Fruit fly (Drosophila melanogaster) whole organism, prepupa: Measurements from ENCODE around the gene CG7900.

ENCODE experiments used
- Blimp-1 ChIP-seq: fragments of 200-800 bp; sonication (Bioruptor generic); optimal IDR thresholded peaks from 3 replicates; lab custom pipeline; 2017; ENCODE audit warnings: missing biosample characterization, missing genetic modification characterization, mild to moderate bottlenecking, moderate library complexity, missing genetic modification reagents
- CG10631 ChIP-seq: fragments of 200-800 bp; sonication (Bioruptor generic); optimal IDR thresholded peaks from 2 replicates; lab custom pipeline; 2016; ENCODE audit warnings: missing biosample characterization, missing genetic modification characterization
- CG10669 ChIP-seq: fragments of 200-800 bp; sonication (Bioruptor generic); optimal IDR thresholded peaks from 3 replicates; lab custom pipeline; 2018; ENCODE audit warnings: missing biosample characterization, mild to moderate bottlenecking, missing genetic modification characterization, moderate library complexity
- CG15336 ChIP-seq: fragments of 200-800 bp; sonication (Bioruptor generic); IDR thresholded peaks from 2 replicates; pipeline ENCODE4 v1.3.6; 2022; ENCODE audit warnings: missing biosample characterization, missing genetic modification characterization
- CG1621 ChIP-seq: fragments of 200-800 bp; sonication (Bioruptor generic); optimal IDR thresholded peaks from 3 replicates; lab custom pipeline; 2018; ENCODE audit warnings: missing biosample characterization, mild to moderate bottlenecking, missing genetic modification characterization
- CG16779 ChIP-seq: fragments of 200-800 bp; sonication (Bioruptor generic); optimal IDR thresholded peaks from 3 replicates; lab custom pipeline; 2017; ENCODE audit warnings: missing biosample characterization, mild to moderate bottlenecking, missing genetic modification characterization
- CG3032 ChIP-seq: fragments of 200-800 bp; optimal IDR thresholded peaks from 2 replicates; lab custom pipeline; 2019; ENCODE audit warnings: missing biosample characterization, mild to moderate bottlenecking, missing genetic modification characterization, moderate library complexity
- CG31627 ChIP-seq: fragments of 200-800 bp; sonication (Bioruptor generic); optimal IDR thresholded peaks from 3 replicates; lab custom pipeline; 2016; ENCODE audit warnings: missing biosample characterization, missing genetic modification characterization
- CG32006 ChIP-seq: fragments of 200-800 bp; sonication (Bioruptor generic); optimal IDR thresholded peaks from 3 replicates; lab custom pipeline; 2017; ENCODE audit warnings: missing biosample characterization, mild to moderate bottlenecking, missing genetic modification characterization
- CG4318 ChIP-seq: fragments of 200-800 bp; sonication (Bioruptor generic); optimal IDR thresholded peaks from 3 replicates; lab custom pipeline; 2017; ENCODE audit warnings: missing biosample characterization, mild to moderate bottlenecking, missing genetic modification characterization
- CG6276 ChIP-seq: fragments of 200-800 bp; sonication (Bioruptor generic); optimal IDR thresholded peaks from 2 replicates; lab custom pipeline; 2017; ENCODE audit warnings: missing biosample characterization, mild to moderate bottlenecking, missing genetic modification characterization
- CG6792 ChIP-seq: fragments of 200-800 bp; sonication (Bioruptor generic); optimal IDR thresholded peaks from 3 replicates; lab custom pipeline; 2016; ENCODE audit warnings: missing biosample characterization, missing genetic modification characterization
- CG6854 ChIP-seq: fragments of 200-800 bp; sonication (Bioruptor generic); optimal IDR thresholded peaks from 2 replicates; lab custom pipeline; 2017; ENCODE audit warnings: missing biosample characterization, mild to moderate bottlenecking, missing genetic modification characterization
- CG7368 ChIP-seq: fragments of 200-800 bp; sonication (Bioruptor generic); optimal IDR thresholded peaks from 3 replicates; lab custom pipeline; 2016; ENCODE audit warnings: missing biosample characterization, missing genetic modification characterization
- CG8119 ChIP-seq: fragments of 200-800 bp; sonication (Bioruptor generic); IDR thresholded peaks from 3 replicates; pipeline ENCODE4 v1.3.6; 2022; ENCODE audit warnings: missing biosample characterization, missing genetic modification characterization
- CG8319 ChIP-seq: fragments of 200-800 bp; sonication (Bioruptor generic); optimal IDR thresholded peaks from 3 replicates; lab custom pipeline; 2016; ENCODE audit warnings: missing biosample characterization, missing genetic modification characterization
- CG8632 ChIP-seq: fragments of 200-800 bp; sonication (Bioruptor generic); optimal IDR thresholded peaks from 3 replicates; lab custom pipeline; 2016; ENCODE audit warnings: missing biosample characterization, missing genetic modification characterization
- Eip75B ChIP-seq: fragments of 200-800 bp; sonication (Bioruptor generic); optimal IDR thresholded peaks from 3 replicates; lab custom pipeline; 2016; ENCODE audit warnings: missing biosample characterization, missing genetic modification characterization
- Eip93F ChIP-seq: fragments of 200-800 bp; sonication (Bioruptor generic); optimal IDR thresholded peaks from 2 replicates; lab custom pipeline; 2016; ENCODE audit warnings: missing biosample characterization, mild to moderate bottlenecking, missing genetic modification characterization
- Gug ChIP-seq: fragments of 200-800 bp; sonication (Bioruptor generic); IDR thresholded peaks from 2 replicates; pipeline ENCODE4 v1.3.6; 2022; ENCODE audit warnings: missing biosample characterization, missing genetic modification characterization
- Hr38 ChIP-seq: sonication (Bioruptor generic); optimal IDR thresholded peaks from 2 replicates; lab custom pipeline; 2016; ENCODE audit warnings: missing biosample characterization, missing genetic modification characterization
- Hr39 ChIP-seq: fragments of 200-800 bp; sonication (Bioruptor generic); optimal IDR thresholded peaks from 2 replicates; lab custom pipeline; 2016; ENCODE audit warnings: missing biosample characterization, missing genetic modification characterization
- Hr4 ChIP-seq: fragments of 200-800 bp; sonication (Bioruptor generic); optimal IDR thresholded peaks from 3 replicates; lab custom pipeline; 2016; ENCODE audit warnings: missing biosample characterization, missing genetic modification characterization
- Lpt ChIP-seq: fragments of 200-800 bp; sonication (Bioruptor generic); optimal IDR thresholded peaks from 3 replicates; lab custom pipeline; 2016; ENCODE audit warnings: missing biosample characterization, missing genetic modification characterization
- Met ChIP-seq: fragments of 200-800 bp; sonication (Bioruptor generic); optimal IDR thresholded peaks from 3 replicates; lab custom pipeline; 2016; ENCODE audit warnings: missing biosample characterization, missing genetic modification characterization
- OdsH ChIP-seq: fragments of 200-800 bp; sonication (Bioruptor generic); optimal IDR thresholded peaks from 3 replicates; lab custom pipeline; 2016; ENCODE audit warnings: missing biosample characterization, missing genetic modification characterization
- Smox ChIP-seq: fragments of 200-800 bp; sonication (Bioruptor generic); optimal IDR thresholded peaks from 3 replicates; lab custom pipeline; 2016; ENCODE audit warnings: missing biosample characterization, missing genetic modification characterization
- Sox102F ChIP-seq: fragments of 200-800 bp; sonication (Bioruptor generic); optimal IDR thresholded peaks from 2 replicates; lab custom pipeline; 2016; ENCODE audit warnings: missing biosample characterization, mild to moderate bottlenecking, missing genetic modification characterization
- cyc ChIP-seq: fragments of 200-800 bp; sonication (Bioruptor generic); optimal IDR thresholded peaks from 3 replicates; lab custom pipeline; 2016; ENCODE audit warnings: missing biosample characterization, missing genetic modification characterization
- dsx ChIP-seq: fragments of 200-800 bp; optimal IDR thresholded peaks from 3 replicates; lab custom pipeline; 2019; ENCODE audit warnings: missing biosample characterization, mild to moderate bottlenecking, missing genetic modification characterization, moderate library complexity; ENCODE audit not compliant: poor library complexity, severe bottlenecking
- eg ChIP-seq: fragments of 200-800 bp; sonication (Bioruptor generic); IDR thresholded peaks from 3 replicates; pipeline ENCODE4 v1.3.6; 2022; ENCODE audit warnings: missing biosample characterization, missing genetic modification characterization
- fd59A ChIP-seq: fragments of 200-800 bp; sonication (Bioruptor generic); optimal IDR thresholded peaks from 2 replicates; lab custom pipeline; 2017; ENCODE audit warnings: missing biosample characterization, mild to moderate bottlenecking, missing genetic modification characterization, missing genetic modification reagents
- fd85E ChIP-seq: fragments of 200-800 bp; sonication (Bioruptor generic); optimal IDR thresholded peaks from 3 replicates; lab custom pipeline; 2016; ENCODE audit warnings: missing biosample characterization, missing genetic modification characterization
- fkh ChIP-seq: fragments of 200-800 bp; sonication (Bioruptor generic); optimal IDR thresholded peaks from 3 replicates; lab custom pipeline; 2017; ENCODE audit warnings: missing biosample characterization, mild to moderate bottlenecking, missing genetic modification characterization, moderate library complexity
- lz ChIP-seq: fragments of 200-800 bp; sonication (Bioruptor generic); optimal IDR thresholded peaks from 3 replicates; lab custom pipeline; 2016; ENCODE audit warnings: missing biosample characterization, missing genetic modification characterization
- net ChIP-seq: fragments of 200-800 bp; sonication (Bioruptor generic); optimal IDR thresholded peaks from 3 replicates; lab custom pipeline; 2016; ENCODE audit warnings: missing biosample characterization, missing genetic modification characterization
- pdm3 ChIP-seq: fragments of 200-800 bp; sonication (Bioruptor generic); optimal IDR thresholded peaks from 3 replicates; lab custom pipeline; 2016; ENCODE audit warnings: missing biosample characterization, missing genetic modification characterization
- salr ChIP-seq, 2 experiments: fragments of 200-800 bp; sonication (Bioruptor generic); optimal IDR thresholded peaks; 3 replicates each; lab custom pipeline; 2016 to 2018; ENCODE audit warnings: missing biosample characterization in 2 of 2, missing genetic modification characterization in 2 of 2, mild to moderate bottlenecking in 1 of 2
- spab ChIP-seq: fragments of 200-800 bp; sonication (Bioruptor generic); optimal IDR thresholded peaks from 2 replicates; lab custom pipeline; 2017; ENCODE audit warnings: missing biosample characterization, mild to moderate bottlenecking, missing genetic modification characterization, missing genetic modification reagents
- ss ChIP-seq, 2 experiments: fragments of 200-800 bp; sonication (Bioruptor generic); optimal IDR thresholded peaks; 2 replicates in 1 of 2; 3 replicates in 1 of 2; lab custom pipeline; 2017 to 2018; ENCODE audit warnings: mild to moderate bottlenecking in 2 of 2, missing biosample characterization in 2 of 2, missing genetic modification characterization in 2 of 2, moderate library complexity in 1 of 2
- svp ChIP-seq: fragments of 200-800 bp; sonication (Bioruptor generic); peaks from one replicate; lab custom pipeline; 2016; ENCODE audit warnings: missing biosample characterization, missing genetic modification characterization
- topi ChIP-seq: fragments of 200-800 bp; sonication (Bioruptor generic); optimal IDR thresholded peaks from 3 replicates; lab custom pipeline; 2016; ENCODE audit warnings: missing biosample characterization, missing genetic modification characterization
- vri ChIP-seq: fragments of 200-800 bp; sonication (Bioruptor generic); optimal IDR thresholded peaks from 3 replicates; lab custom pipeline; 2016; ENCODE audit warnings: missing biosample characterization, mild to moderate bottlenecking, missing genetic modification characterization

Gene CG7900

DNA sequence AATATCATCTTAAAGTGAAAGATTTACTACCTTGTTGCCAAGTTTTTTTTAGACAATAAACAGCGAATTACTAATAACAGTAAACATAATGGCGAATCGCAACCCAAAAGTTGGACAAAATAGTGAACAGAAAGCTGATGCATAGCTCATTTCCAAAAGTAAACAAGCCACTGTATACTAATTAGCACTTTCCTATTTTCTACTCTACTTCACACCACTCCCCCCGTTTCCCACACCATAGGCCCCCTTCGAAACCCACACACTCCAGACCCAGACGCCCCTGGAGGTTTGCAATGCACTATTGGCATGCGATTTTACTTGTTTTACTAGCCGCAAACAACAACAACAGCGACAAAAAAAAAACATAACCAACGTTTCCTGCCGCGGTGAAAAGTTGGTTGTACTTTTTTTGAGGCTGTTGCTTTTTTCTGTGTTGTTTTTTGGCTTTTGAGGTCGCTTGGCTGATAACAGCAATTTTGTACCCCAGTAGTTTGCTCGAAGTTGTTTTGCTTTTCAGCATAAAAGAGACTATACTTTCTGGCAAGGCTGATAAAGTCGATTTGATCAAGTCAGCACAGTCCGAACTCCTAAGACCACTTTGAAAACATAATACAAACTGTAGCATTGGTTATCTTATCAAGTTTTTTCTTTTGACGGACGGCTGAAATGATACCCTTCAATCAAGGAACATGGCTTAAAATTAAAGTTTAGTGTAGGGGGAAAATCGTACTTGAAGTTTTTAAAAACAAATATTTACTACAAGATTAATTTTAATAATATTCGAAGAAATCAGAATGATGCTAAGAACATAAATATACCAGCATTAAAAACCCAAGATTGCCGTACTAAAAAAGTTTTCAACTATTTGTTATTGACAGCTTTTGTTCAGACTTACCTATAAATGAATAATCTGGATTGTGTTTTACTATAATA lies 13.3 kb downstream of the CG7900 start (continued):
- TF ChIP-seq vri (GFP tag; lab: Kevin White, UChicago) (no peak), Lpt (no peak), lz (GFP tag; lab: Kevin White, UChicago) (no peak), CG31627 (GFP tag; lab: Kevin White, UChicago) (no peak), CG8119 (GFP tag; lab: Robert Waterston, UW) (peak; percentile 5; the same call in 1 of the 3 replicates), CG4318 (GFP tag; lab: Kevin White, UChicago) (peak; percentile 82), CG6276 (peak; percentile 48), dsx (GFP tag; lab: Kevin White, UChicago) (no peak), svp (no peak), Sox102F (no peak), fd59A (peak; percentile 67), Hr38 (GFP tag; lab: Kevin White, UChicago) (no peak), cyc (no peak), Eip93F (GFP tag; lab: Kevin White, UChicago) (no peak), Hr4 (GFP tag; lab: Kevin White, UChicago) (peak; percentile 56), spab (GFP tag; lab: Kevin White, UChicago) (no peak), CG6792 (GFP tag; lab: Kevin White, UChicago) (peak; percentile 40), CG8319 (peak; percentile 54), CG10631 (GFP tag; lab: Kevin White, UChicago) (peak; percentile 59), CG10669 (peak; percentile 42), CG16779 (tag; lab: Kevin White, UChicago) (peak; percentile 12), CG7368 (GFP tag; lab: Kevin White, UChicago) (no peak)

DNA sequence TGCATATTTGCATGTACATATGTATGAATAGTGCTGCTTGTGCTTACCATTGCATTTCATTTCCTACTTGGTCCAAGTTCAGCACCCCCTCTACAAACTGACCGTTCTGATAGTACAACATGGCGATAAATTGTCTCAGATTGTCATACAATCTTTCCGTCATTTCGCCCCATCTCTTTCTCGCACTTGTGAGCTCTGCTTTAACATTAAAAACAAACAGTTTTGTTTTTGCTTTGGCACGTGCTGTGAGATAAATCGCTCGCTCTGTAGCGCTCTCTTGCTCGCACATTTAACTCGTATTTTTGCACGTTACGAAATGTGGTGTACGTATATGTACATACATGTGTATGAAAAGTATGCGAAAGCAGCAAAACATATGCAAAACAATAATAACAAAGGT lies 14.8 kb downstream of the CG7900 start:
- TF ChIP-seq CG8119 (GFP tag; lab: Robert Waterston, UW) (no peak), vri (GFP tag; lab: Kevin White, UChicago) (peak; percentile 35), dsx (GFP tag; lab: Kevin White, UChicago) (peak; percentile 4), fkh (GFP tag; lab: Kevin White, UChicago) (peak; percentile 63), ss (GFP tag; optimal IDR thresholded peaks at IDR 0.05; lab: Kevin White, UChicago) (peak; percentile 4 to 42)

DNA sequence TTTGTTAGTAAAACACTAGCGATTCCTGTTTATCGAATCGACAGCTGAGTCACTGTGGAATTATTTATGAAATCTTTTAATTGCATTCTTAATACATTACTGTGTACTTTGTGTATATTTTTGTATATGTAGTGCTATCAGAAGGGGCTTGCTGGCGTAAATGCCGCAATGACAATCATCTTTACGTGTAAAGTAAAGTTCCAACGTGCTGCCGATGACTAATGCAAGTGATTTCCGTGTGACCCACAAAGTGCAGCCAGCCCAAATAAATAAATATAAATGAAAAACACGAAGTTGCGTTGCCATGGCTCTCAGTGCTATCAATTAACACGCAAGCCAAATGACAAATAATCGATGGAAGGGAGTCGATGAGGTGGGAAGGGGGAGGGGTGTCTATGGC lies 15.9 kb downstream of the CG7900 start:
- TF ChIP-seq fkh (GFP tag; lab: Kevin White, UChicago) (peak; percentile 1), Eip93F (GFP tag; lab: Kevin White, UChicago) (peak; percentile 34), Smox (GFP tag; lab: Kevin White, UChicago) (no peak), fd85E (GFP tag; lab: Kevin White, UChicago) (no peak), svp (peak; percentile 60)

DNA sequence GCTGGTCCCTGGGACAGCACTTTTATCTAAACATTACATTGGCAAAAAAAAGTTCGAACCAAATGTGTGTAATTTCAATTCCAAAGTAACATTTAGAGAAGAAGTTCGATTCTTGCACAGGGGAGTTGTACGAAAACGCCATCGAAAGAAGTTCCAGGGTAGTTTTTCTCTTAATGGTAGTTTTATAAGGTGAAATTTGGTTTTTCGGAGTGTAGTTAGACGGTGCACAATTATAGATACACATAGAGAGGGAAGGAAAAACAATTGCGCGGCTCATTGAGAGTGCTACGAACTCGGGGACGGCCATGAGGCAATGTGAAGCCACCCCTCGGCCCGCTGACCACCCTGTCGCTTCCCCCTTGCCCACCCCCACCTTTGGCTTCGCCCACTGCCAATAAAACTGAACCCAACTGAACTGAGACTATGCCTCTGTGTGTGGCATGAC lies 16.3 kb downstream of the CG7900 start:
- peak; percentile 74 for TF ChIP-seq CG32006 (GFP tag; lab: Kevin White, UChicago)
- no peak for TF ChIP-seq CG8632
- peak; percentile 67 for TF ChIP-seq Gug (GFP tag; lab: Robert Waterston, UW)
- TF ChIP-seq svp = no peak
- no peak for TF ChIP-seq topi
- peak; percentile 60 for TF ChIP-seq net
- no peak for TF ChIP-seq Eip93F (GFP tag; lab: Kevin White, UChicago)
- TF ChIP-seq Hr4 (GFP tag; lab: Kevin White, UChicago) = peak; percentile 85
- TF ChIP-seq vri (GFP tag; lab: Kevin White, UChicago) = no peak
- TF ChIP-seq CG1621 (tag; lab: Kevin White, UChicago) = no peak
- peak; percentile 82 for TF ChIP-seq CG15336 (GFP tag; lab: Robert Waterston, UW)
- TF ChIP-seq Blimp-1 (GFP tag; lab: Kevin White, UChicago) = no peak
- peak; percentile 46 for TF ChIP-seq OdsH
- peak in 1 of 2 experiments; percentile 48 for TF ChIP-seq salr (GFP tag; optimal IDR thresholded peaks at IDR 0.05; lab: Kevin White, UChicago)
- peak; percentile 57 for TF ChIP-seq pdm3 (GFP tag; lab: Kevin White, UChicago)
- no peak for TF ChIP-seq CG3032 (tag; lab: Kevin White, UChicago)
- TF ChIP-seq CG6854 = no peak
- peak; percentile 86 for TF ChIP-seq eg
- TF ChIP-seq dsx (GFP tag; lab: Kevin White, UChicago) = no peak
- TF ChIP-seq Met (GFP tag; lab: Kevin White, UChicago) = no peak
- TF ChIP-seq cyc = no peak
- peak; percentile 6 for TF ChIP-seq CG31627 (GFP tag; lab: Kevin White, UChicago)
- peak; percentile 46 for TF ChIP-seq Eip75B (GFP tag; lab: Kevin White, UChicago)
- peak; percentile 18 for TF ChIP-seq Hr39 (GFP tag; lab: Kevin White, UChicago)
